Fruit fly (Drosophila melanogaster): ENCODE results near the gene Atu.

- TF ChIP-seq woc (GFP tag; optimal IDR thresholded peaks at IDR 0.05) (no peak), br (GFP tag; optimal IDR thresholded peaks at IDR 0.05) (no peak), rgr (GFP tag; optimal IDR thresholded peaks at IDR 0.05) (no peak), OdsH (GFP tag; optimal IDR thresholded peaks at IDR 0.05) (no peak), Mio (GFP tag; optimal IDR thresholded peaks at IDR 0.05) (no peak), usp (GFP tag; optimal IDR thresholded peaks at IDR 0.05) (no peak), pan (optimal IDR thresholded peaks at IDR 0.05) (no peak), lola (GFP tag; optimal IDR thresholded peaks at IDR 0.05) (no peak), Hr78 (GFP tag; optimal IDR thresholded peaks at IDR 0.05) (no peak), N (GFP tag; optimal IDR thresholded peaks at IDR 0.05) (no peak), CG32264 (GFP tag; optimal IDR thresholded peaks at IDR 0.05) (no peak), fru (GFP tag; optimal IDR thresholded peaks at IDR 0.05) (no peak), dl (GFP tag; optimal IDR thresholded peaks at IDR 0.05; ENCODE audit: insufficient read depth in 1 of 2, partially characterized antibody in 2 of 2) (no peak), GATAd (GFP tag; optimal IDR thresholded peaks at IDR 0.05) (no peak)
Measured at dm6 chr3R:5571756-5572155, 41.4 kb upstream of the Atu start.

All from whole organism, wandering third instar larva.